Worm (Caenorhabditis elegans): ENCODE data around the gene lgc-26.

The lgc-26 gene

ce11 chrV:283953-284352, 15.8 kb downstream of the lgc-26 start:
- no peak for TF ChIP-seq skn-1 (tag; optimal IDR thresholded peaks at IDR 0.05)

ce11 chrV:284808-285207, 16.7 kb downstream of the lgc-26 start:
- TF ChIP-seq nhr-6 (tag; optimal IDR thresholded peaks at IDR 0.05) = no peak
- TF ChIP-seq ztf-11 (tag; optimal IDR thresholded peaks at IDR 0.05) = no peak
- no peak for TF ChIP-seq snpc-4 (tag; optimal IDR thresholded peaks at IDR 0.05)
- TF ChIP-seq nhr-77 (tag; optimal IDR thresholded peaks at IDR 0.05) = no peak
- TF ChIP-seq C34F6.9 (tag; optimal IDR thresholded peaks at IDR 0.05) = no peak
- TF ChIP-seq zag-1 (tag; optimal IDR thresholded peaks at IDR 0.05) = no peak
- no peak for TF ChIP-seq elt-1 (tag; optimal IDR thresholded peaks at IDR 0.05)
- peak; percentile 24 for TF ChIP-seq sma-9 (GFP tag; optimal IDR thresholded peaks at IDR 0.05)
- TF ChIP-seq sma-9 (tag; optimal IDR thresholded peaks at IDR 0.05) = no peak
- no peak for TF ChIP-seq mdl-1 (tag; optimal IDR thresholded peaks at IDR 0.05)
- TF ChIP-seq ZK546.5 (tag; optimal IDR thresholded peaks at IDR 0.05) = no peak
- peak; percentile 58 for TF ChIP-seq F13H6.1 (tag; optimal IDR thresholded peaks at IDR 0.05)
- no peak for TF ChIP-seq mbf-1 (tag; optimal IDR thresholded peaks at IDR 0.05)
- peak in 1 of 2 experiments; percentile 21 for TF ChIP-seq lsy-2 (tag; optimal IDR thresholded peaks at IDR 0.05)
- no peak for TF ChIP-seq skn-1 (tag; optimal IDR thresholded peaks at IDR 0.05)
- TF ChIP-seq gmeb-1 (tag; optimal IDR thresholded peaks at IDR 0.05) = no peak
- TF ChIP-seq Y55F3AM.14 (GFP tag; optimal IDR thresholded peaks at IDR 0.05) = no peak
- TF ChIP-seq nhr-12 (tag; optimal IDR thresholded peaks at IDR 0.05) = no peak
- TF ChIP-seq nhr-25 (tag; optimal IDR thresholded peaks at IDR 0.05) = no peak
- TF ChIP-seq ztf-4 (tag; optimal IDR thresholded peaks at IDR 0.05) = no peak
- peak; percentile 38 for TF ChIP-seq nhr-129 (tag; optimal IDR thresholded peaks at IDR 0.05)
- no peak for TF ChIP-seq sem-4 (tag; optimal IDR thresholded peaks at IDR 0.05)
- TF ChIP-seq sma-3 (GFP tag; optimal IDR thresholded peaks at IDR 0.05) = no peak
- no peak for TF ChIP-seq unc-62 (GFP tag; optimal IDR thresholded peaks at IDR 0.05)
- TF ChIP-seq dmd-4 (tag; optimal IDR thresholded peaks at IDR 0.05) = no peak

- TF ChIP-seq fos-1 (tag; optimal IDR thresholded peaks at IDR 0.05) = no peak
- no peak for TF ChIP-seq sem-4 (tag; optimal IDR thresholded peaks at IDR 0.05)
- TF ChIP-seq nhr-77 (tag; optimal IDR thresholded peaks at IDR 0.05) = no peak
- no peak for TF ChIP-seq ztf-11 (tag; optimal IDR thresholded peaks at IDR 0.05)
- no peak for TF ChIP-seq ceh-82 (tag; optimal IDR thresholded peaks at IDR 0.05)
Observed at ce11 chrV:285298-285697, 17.2 kb downstream of the lgc-26 start.

DNA sequence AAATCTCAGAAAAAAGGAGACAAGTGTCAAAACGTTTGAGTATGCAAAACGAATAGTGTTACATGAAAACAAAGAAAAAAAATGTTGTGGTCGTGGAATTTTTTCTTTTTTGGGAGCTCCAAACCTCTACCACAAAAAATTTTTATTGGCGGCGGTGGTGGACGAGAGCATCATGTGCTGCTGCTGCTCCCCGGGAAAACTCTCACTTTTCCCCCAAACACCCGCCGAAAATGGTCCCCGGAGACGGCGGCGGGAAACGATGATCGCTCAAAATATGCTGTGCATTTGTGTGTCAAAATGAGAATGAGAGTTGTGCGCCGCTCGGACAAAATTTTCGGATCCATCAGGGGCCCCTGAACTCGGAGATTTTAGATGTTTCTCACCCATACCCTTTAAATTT, 27.7 kb downstream of the lgc-26 start:
- TF ChIP-seq nhr-23 (tag; optimal IDR thresholded peaks at IDR 0.05) = no peak
- no peak for TF ChIP-seq nhr-237 (tag; optimal IDR thresholded peaks at IDR 0.05)
- no peak for TF ChIP-seq nhr-77 (tag; optimal IDR thresholded peaks at IDR 0.05)

- no peak for TF ChIP-seq C34F6.9 (tag; optimal IDR thresholded peaks at IDR 0.05)
- no peak for TF ChIP-seq ZK546.5 (tag; optimal IDR thresholded peaks at IDR 0.05)
- TF ChIP-seq nhr-25 (tag; optimal IDR thresholded peaks at IDR 0.05) = no peak
- TF ChIP-seq ztf-4 (tag; optimal IDR thresholded peaks at IDR 0.05) = no peak
- TF ChIP-seq nhr-77 (tag; optimal IDR thresholded peaks at IDR 0.05) = no peak
- no peak for TF ChIP-seq sma-9 (GFP tag; optimal IDR thresholded peaks at IDR 0.05)
- TF ChIP-seq sma-9 (tag; optimal IDR thresholded peaks at IDR 0.05) = no peak
- no peak for TF ChIP-seq dmd-4 (tag; optimal IDR thresholded peaks at IDR 0.05)
- TF ChIP-seq nhr-12 (tag; optimal IDR thresholded peaks at IDR 0.05) = no peak
- no peak for TF ChIP-seq sem-4 (tag; optimal IDR thresholded peaks at IDR 0.05)
- no peak for TF ChIP-seq F13H6.1 (tag; optimal IDR thresholded peaks at IDR 0.05)
- no peak for TF ChIP-seq blmp-1 (tag; optimal IDR thresholded peaks at IDR 0.05; ENCODE audit: insufficient read depth)
- TF ChIP-seq ztf-11 (tag; optimal IDR thresholded peaks at IDR 0.05) = no peak
- TF ChIP-seq zag-1 (tag; optimal IDR thresholded peaks at IDR 0.05) = no peak
Observed at ce11 chrV:297424-297991, 29.4 kb downstream of the lgc-26 start, which contains the start of gene F33E11.2. TSS of gene F33E11.2 (plus strand) at chrV:297947.

ce11 chrV:298395-298794, 30.3 kb downstream of the lgc-26 start:
- TF ChIP-seq lsy-2 (tag; optimal IDR thresholded peaks at IDR 0.05) = no peak
- TF ChIP-seq lin-11 (tag; optimal IDR thresholded peaks at IDR 0.05) = no peak
- TF ChIP-seq snpc-4 (tag; optimal IDR thresholded peaks at IDR 0.05) = no peak
- no peak for TF ChIP-seq ZK546.5 (tag; optimal IDR thresholded peaks at IDR 0.05)
- TF ChIP-seq ztf-11 (tag; optimal IDR thresholded peaks at IDR 0.05) = no peak
- TF ChIP-seq mbf-1 (tag; optimal IDR thresholded peaks at IDR 0.05) = no peak
- no peak for TF ChIP-seq alr-1 (tag; optimal IDR thresholded peaks at IDR 0.05)
- TF ChIP-seq sma-9 (GFP tag; optimal IDR thresholded peaks at IDR 0.05) = no peak
- TF ChIP-seq sma-9 (tag; optimal IDR thresholded peaks at IDR 0.05) = no peak
- no peak for TF ChIP-seq gmeb-1 (tag; optimal IDR thresholded peaks at IDR 0.05)
- TF ChIP-seq nhr-23 (tag; optimal IDR thresholded peaks at IDR 0.05) = no peak
- no peak for TF ChIP-seq R02D3.7 (tag; optimal IDR thresholded peaks at IDR 0.05)

Measured in whole organism, L2 larva.